Worm (Caenorhabditis elegans) whole organism, L4 larva: ENCODE data around the gene clec-172.

Experiments
- F44E2.7 ChIP-seq: fragments of 200-800 bp; sonication (Bioruptor generic); IDR thresholded peaks from 2 replicates; pipeline ENCODE4 v2.1.2; 2022; ENCODE audit warnings: missing genetic modification characterization, missing compliant biosample characterization
- cey-2 ChIP-seq: sonication (generic microtip); optimal IDR thresholded peaks from 3 replicates; lab custom pipeline; 2017; ENCODE audit warnings: missing genetic modification characterization, mild to moderate bottlenecking, missing compliant biosample characterization, antibody characterized with exemption, borderline replicate concordance; ENCODE audit not compliant: insufficient read depth
- lsy-2 ChIP-seq, 2 experiments: fragments of 150-350 bp in 1 of 2; sonication (generic microtip) in 1 of 2; optimal IDR thresholded peaks; 2 replicates each; lab custom pipeline; 2014 to 2017; ENCODE audit warnings: missing biosample characterization in 2 of 2, missing genetic modification characterization in 2 of 2
- mep-1 ChIP-seq: fragments of 150-350 bp; sonication (generic microtip); optimal IDR thresholded peaks from 3 replicates; lab custom pipeline; 2014; ENCODE audit warnings: missing biosample characterization, missing genetic modification characterization
- nhr-237 ChIP-seq: sonication (generic microtip); optimal IDR thresholded peaks from 2 replicates; lab custom pipeline; 2017; ENCODE audit warnings: missing biosample characterization, missing genetic modification characterization
- rbr-2 ChIP-seq: sonication (generic microtip); optimal IDR thresholded peaks from 2 replicates; lab custom pipeline; 2016; ENCODE audit warnings: missing genotype, missing genetic modification characterization, missing compliant biosample characterization
- unc-62 ChIP-seq, 3 experiments: fragments of 150-350 bp in 1 of 3; sonication (generic microtip); optimal IDR thresholded peaks in 2 of 3; peaks in 1 of 3; 1 replicate in 1 of 3; 2 replicates in 2 of 3; lab custom pipeline; 2014 to 2017; ENCODE audit warnings: missing biosample characterization in 3 of 3, missing genetic modification characterization in 3 of 3, missing genetic modification reagents in 3 of 3, missing genotype in 1 of 3
- zip-11 ChIP-seq: fragments of 200-800 bp; sonication (Bioruptor generic); IDR thresholded peaks from 2 replicates; pipeline ENCODE4 v1.3.6; 2022; ENCODE audit warnings: missing genetic modification characterization, missing compliant biosample characterization

ce11 chrIV:1515891-1516290 lies 536 bp downstream of the clec-172 start:
- TF ChIP-seq nhr-237 (tag; lab: Kevin White, UChicago) (no peak), rbr-2 (tag; lab: Kevin White, UChicago) (no peak), F44E2.7 (GFP tag; lab: Robert Waterston, UW) (no peak), mep-1 (tag; lab: Kevin White, UChicago) (no peak), zip-11 (GFP tag; lab: Robert Waterston, UW) (no peak), lsy-2 (tag; optimal IDR thresholded peaks at IDR 0.05; lab: Kevin White, UChicago) (no peak), unc-62 (GFP tag; optimal IDR thresholded peaks at IDR 0.05 in 1 of 2; lab: Kevin White, UChicago) (no peak), unc-62 (tag; optimal IDR thresholded peaks at IDR 0.05; lab: Kevin White, UChicago) (no peak), cey-2 (no peak)
